Worm (Caenorhabditis elegans) whole organism, young adult: Measurements from ENCODE around the gene tag-241.

Experiments used
- K11D2.4 ChIP-seq: fragments of 200-800 bp; sonication (Bioruptor generic); IDR thresholded peaks from 2 replicates; pipeline ENCODE4 v1.3.6; 2022; ENCODE audit warnings: missing genetic modification reagents, missing genetic modification characterization, missing compliant biosample characterization
- ceh-58 ChIP-seq: fragments of 200-800 bp; sonication (Bioruptor generic); IDR thresholded peaks from 2 replicates; pipeline ENCODE4 v1.3.6; 2022; ENCODE audit warnings: missing genetic modification characterization, missing compliant biosample characterization
- nhr-27 ChIP-seq: fragments of 200-800 bp; sonication (Bioruptor generic); optimal IDR thresholded peaks from 2 replicates; lab custom pipeline; 2018; ENCODE audit warnings: mild to moderate bottlenecking, missing genetic modification characterization, moderate library complexity, missing compliant biosample characterization
- nhr-90 ChIP-seq: sonication (generic microtip); optimal IDR thresholded peaks from 2 replicates; lab custom pipeline; 2016; ENCODE audit warnings: missing genotype, mild to moderate bottlenecking, missing genetic modification characterization, missing compliant biosample characterization
- ztf-26 ChIP-seq: sonication (generic microtip); optimal IDR thresholded peaks from 2 replicates; lab custom pipeline; 2017; ENCODE audit warnings: missing genetic modification characterization, missing compliant biosample characterization

- TF ChIP-seq nhr-27 (tag; lab: Kevin White, UChicago) (no peak), ceh-58 (GFP tag; lab: Robert Waterston, UW) (no peak), ztf-26 (no peak), nhr-90 (tag; lab: Kevin White, UChicago) (peak; percentile 62), K11D2.4 (GFP tag; lab: Robert Waterston, UW) (no peak)
These were observed 32.2 kb upstream of the tag-241 start for ce11 chrX:11791364-11792221.
